Worm (Caenorhabditis elegans) whole organism, L1 larva: Measurements from ENCODE around the gene let-4.
A peak's percentile ranks its signal among the peaks of the same experiment; 100 is the strongest.

Source experiments
- C16A3.4 ChIP-seq: fragments of 150-350 bp; optimal IDR thresholded peaks from 2 replicates; lab custom pipeline; 2014; ENCODE audit warnings: missing biosample characterization, missing genetic modification characterization
- Y116A8C.19 ChIP-seq: sonication (generic microtip); optimal IDR thresholded peaks from 2 replicates; lab custom pipeline; 2016; ENCODE audit warnings: missing compliant biosample characterization, missing genetic modification characterization, borderline replicate concordance
- aha-1 ChIP-seq: fragments of 150-350 bp; optimal IDR thresholded peaks from 2 replicates; lab custom pipeline; 2014; ENCODE audit warnings: missing biosample characterization, missing genetic modification characterization
- blmp-1 ChIP-seq: fragments of 150-350 bp; optimal IDR thresholded peaks from 2 replicates; lab custom pipeline; 2014; ENCODE audit warnings: missing biosample characterization, missing genetic modification characterization
- ceh-63 ChIP-seq: fragments of 200-800 bp; sonication (Bioruptor generic); optimal IDR thresholded peaks from 2 replicates; lab custom pipeline; 2018; ENCODE audit warnings: mild to moderate bottlenecking, missing genetic modification characterization, missing compliant biosample characterization
- ceh-8 ChIP-seq: fragments of 200-800 bp; sonication (Bioruptor generic); optimal IDR thresholded peaks from 2 replicates; lab custom pipeline; 2018; ENCODE audit warnings: mild to moderate bottlenecking, missing genetic modification characterization, moderate library complexity, missing compliant biosample characterization
- ceh-82 ChIP-seq, 3 experiments: fragments of 150-350 bp in 1 of 3; sonication (generic microtip) in 2 of 3; optimal IDR thresholded peaks; 2 replicates each; lab custom pipeline; 2014 to 2017; ENCODE audit warnings: missing biosample characterization in 3 of 3, missing genetic modification characterization in 3 of 3
- ceh-88 ChIP-seq: fragments of 200-800 bp; sonication (Bioruptor generic); IDR thresholded peaks from 2 replicates; pipeline ENCODE4 v1.3.6; 2022; ENCODE audit warnings: missing genetic modification characterization, missing compliant biosample characterization
- ces-1 ChIP-seq: fragments of 150-350 bp; optimal IDR thresholded peaks from 2 replicates; lab custom pipeline; 2014; ENCODE audit warnings: missing biosample characterization, missing genetic modification reagents, missing genetic modification characterization
- dpl-1 ChIP-seq, 3 experiments: fragments of 150-350 bp in 2 of 3; sonication (generic microtip) in 1 of 3; optimal IDR thresholded peaks; 2 replicates each; lab custom pipeline; 2014 to 2017; ENCODE audit warnings: missing biosample characterization in 3 of 3, missing genetic modification characterization in 3 of 3, missing genetic modification reagents in 3 of 3
- efl-3 ChIP-seq: fragments of 200-800 bp; sonication (Bioruptor generic); optimal IDR thresholded peaks from 2 replicates; lab custom pipeline; 2018; ENCODE audit warnings: mild to moderate bottlenecking, missing genetic modification characterization, missing compliant biosample characterization
- egl-13 ChIP-seq: sonication (generic microtip); optimal IDR thresholded peaks from 2 replicates; lab custom pipeline; 2016; ENCODE audit warnings: missing genotype, missing genetic modification reagents, missing genetic modification characterization, missing compliant biosample characterization
- elt-3 ChIP-seq, 6 experiments: fragments of 150-350 bp in 1 of 6; sonication (generic microtip); optimal IDR thresholded peaks; 2 replicates each; lab custom pipeline; 2017 to 2018; ENCODE audit warnings: missing biosample characterization in 6 of 6, missing genetic modification characterization in 6 of 6, inconsistent platforms in 1 of 6
- fkh-10 ChIP-seq: sonication (generic microtip); optimal IDR thresholded peaks from 2 replicates; lab custom pipeline; 2017; ENCODE audit warnings: missing biosample characterization, missing genetic modification reagents, missing genetic modification characterization
- fkh-4 ChIP-seq: sonication (generic microtip); optimal IDR thresholded peaks from 2 replicates; lab custom pipeline; 2016; ENCODE audit warnings: missing compliant biosample characterization, missing genetic modification characterization, borderline replicate concordance
- fos-1 ChIP-seq: fragments of 150-350 bp; optimal IDR thresholded peaks from 2 replicates; lab custom pipeline; 2014; ENCODE audit warnings: missing biosample characterization, missing genetic modification characterization
- grh-1 ChIP-seq: fragments of 200-800 bp; sonication (Bioruptor generic); IDR thresholded peaks from 2 replicates; pipeline ENCODE4 v1.3.6; 2022; ENCODE audit warnings: missing genetic modification reagents, missing genetic modification characterization, missing compliant biosample characterization
- hlh-17 ChIP-seq: fragments of 200-800 bp; sonication (Bioruptor generic); optimal IDR thresholded peaks from 2 replicates; lab custom pipeline; 2018; ENCODE audit warnings: missing genetic modification characterization, mild to moderate bottlenecking, missing compliant biosample characterization, moderate library complexity, borderline replicate concordance
- hpl-2 ChIP-seq: fragments of 150-350 bp; optimal IDR thresholded peaks from 2 replicates; lab custom pipeline; 2014; ENCODE audit warnings: missing biosample characterization, missing genetic modification reagents, missing genetic modification characterization
- irx-1 ChIP-seq: sonication (generic microtip); optimal IDR thresholded peaks from 2 replicates; lab custom pipeline; 2016; ENCODE audit warnings: missing genetic modification characterization, missing compliant biosample characterization
- jun-1 ChIP-seq: fragments of 150-350 bp; optimal IDR thresholded peaks from 2 replicates; lab custom pipeline; 2014; ENCODE audit warnings: missing biosample characterization, missing genetic modification reagents, missing genetic modification characterization
- lin-14 ChIP-seq: fragments of 200-800 bp; sonication (Bioruptor generic); optimal IDR thresholded peaks from 2 replicates; lab custom pipeline; 2018; ENCODE audit warnings: mild to moderate bottlenecking, missing genetic modification characterization, moderate library complexity, missing compliant biosample characterization
- lin-35 ChIP-seq, 2 experiments: fragments of 150-350 bp; optimal IDR thresholded peaks; 2 replicates each; lab custom pipeline; 2014; ENCODE audit warnings: missing biosample characterization in 2 of 2, missing genetic modification characterization in 2 of 2, missing genetic modification reagents in 2 of 2
- mab-9 ChIP-seq: fragments of 200-800 bp; sonication (Bioruptor generic); IDR thresholded peaks from 2 replicates; pipeline ENCODE4 v1.3.6; 2022; ENCODE audit warnings: missing genetic modification reagents, missing genetic modification characterization, missing compliant biosample characterization
- mdl-1 ChIP-seq, 2 experiments: fragments of 150-350 bp; optimal IDR thresholded peaks; 2 replicates each; lab custom pipeline; 2014 to 2017; ENCODE audit warnings: missing biosample characterization in 2 of 2, missing genetic modification characterization in 2 of 2, inconsistent platforms in 1 of 2
- mef-2 ChIP-seq: fragments of 150-350 bp; optimal IDR thresholded peaks from 2 replicates; lab custom pipeline; 2014; ENCODE audit warnings: missing biosample characterization, missing genetic modification characterization
- mep-1 ChIP-seq: fragments of 150-350 bp; optimal IDR thresholded peaks from 2 replicates; lab custom pipeline; 2014; ENCODE audit warnings: missing biosample characterization, missing genetic modification characterization
- nhr-20 ChIP-seq: sonication (generic microtip); optimal IDR thresholded peaks from 2 replicates; lab custom pipeline; 2016; ENCODE audit warnings: mild to moderate bottlenecking, missing genetic modification characterization, missing compliant biosample characterization
- nhr-28 ChIP-seq: fragments of 150-350 bp; optimal IDR thresholded peaks from 2 replicates; lab custom pipeline; 2014; ENCODE audit warnings: missing biosample characterization, missing genetic modification characterization
- nhr-47 ChIP-seq: sonication (generic microtip); optimal IDR thresholded peaks from 2 replicates; lab custom pipeline; 2016; ENCODE audit warnings: mild to moderate bottlenecking, missing genetic modification characterization, moderate library complexity, missing compliant biosample characterization
- nhr-71 ChIP-seq: sonication (generic microtip); optimal IDR thresholded peaks from 2 replicates; lab custom pipeline; 2016; ENCODE audit warnings: mild to moderate bottlenecking, missing genetic modification characterization, moderate library complexity, missing compliant biosample characterization
- nhr-76 ChIP-seq: sonication (generic microtip); optimal IDR thresholded peaks from 2 replicates; lab custom pipeline; 2017; ENCODE audit warnings: missing biosample characterization, missing genetic modification characterization
- nhr-77 ChIP-seq: fragments of 150-350 bp; optimal IDR thresholded peaks from 2 replicates; lab custom pipeline; 2014; ENCODE audit warnings: missing biosample characterization, missing genetic modification characterization
- nhr-85 ChIP-seq: sonication (generic microtip); peaks from one replicate; lab custom pipeline; 2016; ENCODE audit warnings: missing genetic modification characterization, inconsistent platforms, missing compliant biosample characterization
- nhr-90 ChIP-seq: sonication (generic microtip); optimal IDR thresholded peaks from 2 replicates; lab custom pipeline; 2016; ENCODE audit warnings: mild to moderate bottlenecking, missing genetic modification characterization, missing compliant biosample characterization; ENCODE audit not compliant: poor library complexity
- pag-3 ChIP-seq: sonication (generic microtip); optimal IDR thresholded peaks from 2 replicates; lab custom pipeline; 2017; ENCODE audit warnings: missing genetic modification characterization, mild to moderate bottlenecking, missing compliant biosample characterization, antibody characterized with exemption, borderline replicate concordance; ENCODE audit not compliant: insufficient read depth
- pqm-1 ChIP-seq: sonication (generic microtip); optimal IDR thresholded peaks from 3 replicates; lab custom pipeline; 2017; ENCODE audit warnings: missing biosample characterization, missing genetic modification characterization
- skn-1 ChIP-seq: fragments of 150-350 bp; optimal IDR thresholded peaks from 2 replicates; lab custom pipeline; 2014; ENCODE audit warnings: missing biosample characterization, missing genetic modification characterization
- snpc-4 ChIP-seq: fragments of 150-350 bp; optimal IDR thresholded peaks from 2 replicates; lab custom pipeline; 2014; ENCODE audit warnings: missing biosample characterization, missing genetic modification characterization
- snu-23 ChIP-seq: sonication (generic microtip); optimal IDR thresholded peaks from 2 replicates; lab custom pipeline; 2016; ENCODE audit warnings: missing genetic modification characterization, missing compliant biosample characterization
- sox-4 ChIP-seq: sonication (generic microtip); optimal IDR thresholded peaks from 2 replicates; lab custom pipeline; 2016; ENCODE audit warnings: missing genetic modification characterization, missing compliant biosample characterization
- sptf-1 ChIP-seq: fragments of 150-350 bp; optimal IDR thresholded peaks from 2 replicates; lab custom pipeline; 2014; ENCODE audit warnings: missing biosample characterization, missing genetic modification characterization
- sup-37 ChIP-seq: fragments of 200-800 bp; sonication (Bioruptor generic); optimal IDR thresholded peaks from 2 replicates; lab custom pipeline; 2018; ENCODE audit warnings: mild to moderate bottlenecking, missing genetic modification characterization, missing compliant biosample characterization
- tlp-1 ChIP-seq: fragments of 150-350 bp; optimal IDR thresholded peaks from 2 replicates; lab custom pipeline; 2014; ENCODE audit warnings: missing biosample characterization, missing genetic modification characterization
- unc-130 ChIP-seq: fragments of 150-350 bp; optimal IDR thresholded peaks from 2 replicates; lab custom pipeline; 2017; ENCODE audit warnings: missing biosample characterization, missing genetic modification characterization, inconsistent platforms
- unc-30 ChIP-seq: sonication (generic microtip); optimal IDR thresholded peaks from 2 replicates; lab custom pipeline; 2017; ENCODE audit warnings: missing biosample characterization, missing genetic modification characterization
- unc-98 ChIP-seq: fragments of 200-800 bp; sonication (Bioruptor generic); IDR thresholded peaks from 2 replicates; pipeline ENCODE4 v1.3.6; 2022; ENCODE audit warnings: missing genetic modification characterization, missing compliant biosample characterization
- xbp-1 ChIP-seq: sonication (generic microtip); optimal IDR thresholded peaks from 2 replicates; lab custom pipeline; 2016; ENCODE audit warnings: missing genetic modification characterization, missing compliant biosample characterization
- ztf-4 ChIP-seq: fragments of 150-350 bp; optimal IDR thresholded peaks from 2 replicates; lab custom pipeline; 2014; ENCODE audit warnings: missing biosample characterization, missing genetic modification characterization

let-4 gene

ce11 chrX:14556403-14556802 is 21.3 kb upstream of the let-4 start:
- TF ChIP-seq fos-1 (tag; lab: Kevin White, UChicago) (no peak), blmp-1 (tag; lab: Kevin White, UChicago) (peak; percentile 27), elt-3 (tag; optimal IDR thresholded peaks at IDR 0.05; lab: Kevin White, UChicago) (no peak), lin-35 (GFP tag; optimal IDR thresholded peaks at IDR 0.05; lab: Kevin White, UChicago) (peak in 1 of 2 experiments; percentile 13), nhr-20 (tag; lab: Kevin White, UChicago) (peak; percentile 24), nhr-85 (tag; lab: Kevin White, UChicago) (peak; percentile 51), nhr-71 (peak; percentile 66), snu-23 (GFP tag; lab: Kevin White, UChicago) (peak; percentile 8), lin-14 (GFP tag; lab: Kevin White, UChicago) (peak; percentile 36)
- TF ChIP-seq, all 84 proteins: peak for 7

ce11 chrX:14557352-14557935 is 20.3 kb upstream of the let-4 start:
- TF ChIP-seq pqm-1 (no peak), ceh-8 (GFP tag; lab: Kevin White, UChicago) (no peak), nhr-28 (no peak), dpl-1 (GFP tag; optimal IDR thresholded peaks at IDR 0.05; lab: Kevin White, UChicago) (peak in 1 of 3 experiments; percentile 2), snpc-4 (peak; percentile 7), nhr-20 (tag; lab: Kevin White, UChicago) (peak; percentile 65), sptf-1 (tag; lab: Kevin White, UChicago) (no peak), unc-130 (tag; lab: Kevin White, UChicago) (no peak), mdl-1 (tag; optimal IDR thresholded peaks at IDR 0.05; lab: Kevin White, UChicago) (no peak), ztf-4 (tag; lab: Kevin White, UChicago) (peak; percentile 32), sup-37 (GFP tag; lab: Kevin White, UChicago) (no peak), egl-13 (tag; lab: Kevin White, UChicago) (peak; percentile 28), mef-2 (tag; lab: Kevin White, UChicago) (no peak), mab-9 (GFP tag; lab: Robert Waterston, UW) (0 out of 2 replicates have a peak, but pooled peaks have one; percentile 19), irx-1 (peak; percentile 55), fkh-10 (GFP tag; lab: Kevin White, UChicago) (peak; percentile 80), Y116A8C.19 (tag; lab: Kevin White, UChicago) (no peak), elt-3 (tag; optimal IDR thresholded peaks at IDR 0.05; lab: Kevin White, UChicago) (peak in 1 of 6 experiments; percentile 13), tlp-1 (no peak), ceh-88 (no peak), ces-1 (no peak), grh-1 (GFP tag; lab: Robert Waterston, UW) (no peak), aha-1 (no peak), fkh-4 (tag; lab: Kevin White, UChicago) (no peak), unc-98 (GFP tag; lab: Robert Waterston, UW) (0 out of 2 replicates have a peak, but pooled peaks have one; percentile 22), pag-3 (tag; lab: Kevin White, UChicago) (no peak), hlh-17 (GFP tag; lab: Kevin White, UChicago) (no peak), efl-3 (GFP tag; lab: Kevin White, UChicago) (no peak), lin-35 (GFP tag; optimal IDR thresholded peaks at IDR 0.05; lab: Kevin White, UChicago) (peak; percentile 8 to 19), jun-1 (tag; lab: Kevin White, UChicago) (no peak), C16A3.4 (tag; lab: Kevin White, UChicago) (no peak), snu-23 (GFP tag; lab: Kevin White, UChicago) (peak; percentile 70), unc-30 (tag; lab: Kevin White, UChicago) (no peak), hpl-2 (no peak), ceh-82 (tag; optimal IDR thresholded peaks at IDR 0.05; lab: Kevin White, UChicago) (peak; percentile 45 to 59 (median 59)), sox-4 (tag; lab: Kevin White, UChicago) (no peak), nhr-90 (tag; lab: Kevin White, UChicago) (no peak), nhr-47 (peak; percentile 72), lin-14 (GFP tag; lab: Kevin White, UChicago) (peak; percentile 96), nhr-76 (tag; lab: Kevin White, UChicago) (no peak), nhr-71 (peak; percentile 96), xbp-1 (tag; lab: Kevin White, UChicago) (peak; percentile 35), skn-1 (tag; lab: Kevin White, UChicago) (peak; percentile 78), mep-1 (tag; lab: Kevin White, UChicago) (no peak), ceh-63 (GFP tag; lab: Kevin White, UChicago) (no peak), nhr-77 (tag; lab: Kevin White, UChicago) (no peak)
